Worm (Caenorhabditis elegans) whole organism, young adult: ENCODE data around the gene C04G6.4.

Experiments used
- ama-1 ChIP-seq, 3 experiments: fragments of 150-350 bp in 1 of 3; sonication (generic microtip) in 2 of 3; optimal IDR thresholded peaks; 2 replicates each; lab custom pipeline; 2014 to 2018; ENCODE audit warnings: missing biosample characterization in 2 of 3, missing genetic modification characterization in 2 of 3, missing genetic modification reagents in 2 of 3
- athp-1 ChIP-seq: sonication (generic microtip); optimal IDR thresholded peaks from 2 replicates; lab custom pipeline; 2017; ENCODE audit warnings: mild to moderate bottlenecking, missing genetic modification characterization, missing compliant biosample characterization
- lin-35 ChIP-seq, 3 experiments: fragments of 150-350 bp in 2 of 3; sonication (generic microtip) in 1 of 3; optimal IDR thresholded peaks; 2 replicates each; lab custom pipeline; 2014 to 2018; ENCODE audit warnings: missing biosample characterization in 3 of 3, missing genetic modification characterization in 3 of 3, missing genetic modification reagents in 3 of 3
- lsy-27 ChIP-seq: sonication (generic microtip); optimal IDR thresholded peaks from 2 replicates; lab custom pipeline; 2017; ENCODE audit warnings: missing genetic modification characterization, mild to moderate bottlenecking, missing compliant biosample characterization, antibody characterized with exemption, missing genotype, borderline replicate concordance; ENCODE audit not compliant: insufficient read depth
- mcd-1 ChIP-seq: fragments of 200-800 bp; sonication (Bioruptor generic); IDR thresholded peaks from 2 replicates; pipeline ENCODE4 v1.3.6; 2022; ENCODE audit warnings: missing genetic modification reagents, missing genetic modification characterization, missing compliant biosample characterization
- nfya-1 ChIP-seq: sonication (generic microtip); optimal IDR thresholded peaks from 2 replicates; lab custom pipeline; 2017; ENCODE audit warnings: antibody characterized with exemption, missing compliant biosample characterization, missing genetic modification characterization, borderline replicate concordance; ENCODE audit not compliant: insufficient read depth
- nhr-179 ChIP-seq: sonication (generic microtip); optimal IDR thresholded peaks from 2 replicates; lab custom pipeline; 2016; ENCODE audit warnings: mild to moderate bottlenecking, missing genetic modification characterization, missing compliant biosample characterization
- snpc-4 ChIP-seq, 5 experiments: fragments of 150-350 bp in 1 of 5; sonication (generic microtip) in 4 of 5; optimal IDR thresholded peaks; 2 replicates each; lab custom pipeline; 2014 to 2018; ENCODE audit warnings: missing genetic modification characterization in 5 of 5, missing biosample characterization in 3 of 5, antibody characterized with exemption in 2 of 5, mild to moderate bottlenecking in 2 of 5, missing compliant biosample characterization in 2 of 5, missing genotype in 2 of 5, moderate library complexity in 2 of 5, missing genetic modification reagents in 1 of 5
- ztf-6 ChIP-seq: fragments of 200-800 bp; sonication (Bioruptor generic); IDR thresholded peaks from 2 replicates; pipeline ENCODE4 v1.3.6; 2022; ENCODE audit warnings: missing genetic modification reagents, missing genetic modification characterization, missing compliant biosample characterization

ce11 chrII:5085450-5085849 lies 2.2 kb upstream of the C04G6.4 start, which contains the start of gene txt-9:
- TF ChIP-seq ama-1 (optimal IDR thresholded peaks at IDR 0.05; lab: Kevin White, UChicago) = no peak
- TF ChIP-seq ama-1 (GFP tag; optimal IDR thresholded peaks at IDR 0.05; lab: Kevin White, UChicago) = no peak
- TF ChIP-seq snpc-4 (GFP tag; optimal IDR thresholded peaks at IDR 0.05; lab: Kevin White, UChicago) = no peak
- TF ChIP-seq snpc-4 (tag; optimal IDR thresholded peaks at IDR 0.05; lab: Kevin White, UChicago) = no peak
- no peak for TF ChIP-seq nhr-179 (tag; lab: Kevin White, UChicago)
- no peak for TF ChIP-seq athp-1 (tag; lab: Kevin White, UChicago)
- no peak for TF ChIP-seq mcd-1 (GFP tag; lab: Robert Waterston, UW)
- no peak for TF ChIP-seq lin-35 (GFP tag; optimal IDR thresholded peaks at IDR 0.05; lab: Kevin White, UChicago)
- TF ChIP-seq ztf-6 (GFP tag; lab: Robert Waterston, UW) = no peak
- no peak for TF ChIP-seq nfya-1 (tag; lab: Kevin White, UChicago)
- TF ChIP-seq lsy-27 (tag; lab: Kevin White, UChicago) = no peak
